Worm (Caenorhabditis elegans): ENCODE results near the gene flp-6.

flp-6 gene

DNA sequence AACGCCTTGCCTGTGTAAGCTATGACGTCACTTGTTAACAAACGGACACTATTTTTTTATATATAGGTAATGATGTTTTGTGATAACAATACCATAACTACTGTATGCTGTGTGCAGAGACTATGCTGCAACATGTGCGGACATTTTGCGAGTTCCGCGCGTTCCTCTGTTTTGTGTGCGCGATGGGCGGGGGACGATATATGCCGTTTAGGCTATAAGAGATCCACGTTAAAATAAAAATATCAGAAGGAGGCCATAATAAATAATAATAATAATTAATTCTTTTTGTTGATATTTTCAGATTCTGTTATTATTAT lies 31.8 kb upstream of the flp-6 start:
- TF ChIP-seq nhr-27 (tag; optimal IDR thresholded peaks at IDR 0.05): no peak
- no peak for TF ChIP-seq snpc-3.4 (tag; optimal IDR thresholded peaks at IDR 0.05)
- TF ChIP-seq Y53F4B.3 (GFP tag; IDR thresholded peaks at IDR 0.05): no peak
- no peak for TF ChIP-seq hrde-1 (tag; optimal IDR thresholded peaks at IDR 0.05; ENCODE audit: borderline replicate concordance)
- TF ChIP-seq egl-44 (GFP tag; IDR thresholded peaks at IDR 0.05): no peak
- no peak for TF ChIP-seq Y95B8A.8 (GFP tag; IDR thresholded peaks at IDR 0.05)
- TF ChIP-seq ets-4 (GFP tag; optimal IDR thresholded peaks at IDR 0.05): no peak
- TF ChIP-seq let-526 (GFP tag; IDR thresholded peaks at IDR 0.05): no peak
- no peak for TF ChIP-seq attf-6 (GFP tag; IDR thresholded peaks at IDR 0.05)
- no peak for TF ChIP-seq B0336.3 (GFP tag; IDR thresholded peaks at IDR 0.05)
- TF ChIP-seq nhr-120 (GFP tag; IDR thresholded peaks at IDR 0.05): no peak
- no peak for TF ChIP-seq T26A5.8 (tag; optimal IDR thresholded peaks at IDR 0.05)
- no peak for TF ChIP-seq efl-1 (GFP tag; optimal IDR thresholded peaks at IDR 0.05)
- no peak for TF ChIP-seq F57A8.1 (GFP tag; optimal IDR thresholded peaks at IDR 0.05)
- TF ChIP-seq hmg-1.2 (GFP tag; IDR thresholded peaks at IDR 0.05): no peak
- TF ChIP-seq gei-17 (GFP tag; optimal IDR thresholded peaks at IDR 0.05): no peak
- no peak for TF ChIP-seq F23B12.7 (tag; optimal IDR thresholded peaks at IDR 0.05; ENCODE audit: insufficient read depth)
- TF ChIP-seq rcor-1 (GFP tag; IDR thresholded peaks at IDR 0.05): no peak
- TF ChIP-seq nfya-1 (tag; optimal IDR thresholded peaks at IDR 0.05; ENCODE audit: borderline replicate concordance, insufficient read depth): no peak
- TF ChIP-seq attf-3 (GFP tag; conservative IDR thresholded peaks at IDR 0.05): no peak
- TF ChIP-seq madf-8 (GFP tag; conservative IDR thresholded peaks at IDR 0.05): 0 out of 2 replicates have a peak, but pooled peaks have one; percentile 3
- no peak for TF ChIP-seq egl-18 (GFP tag; IDR thresholded peaks at IDR 0.05)
- TF ChIP-seq nhr-90 (tag; optimal IDR thresholded peaks at IDR 0.05): no peak
- no peak for TF ChIP-seq ekl-4 (GFP tag; IDR thresholded peaks at IDR 0.05)
- TF ChIP-seq tbp1 (GFP tag; optimal IDR thresholded peaks at IDR 0.05): peak; percentile 57
- TF ChIP-seq him-1 (tag; optimal IDR thresholded peaks at IDR 0.05): peak; percentile 36
- TF ChIP-seq snpc-1.3 (tag; optimal IDR thresholded peaks at IDR 0.05; ENCODE audit: insufficient read depth): peak; percentile 1
- TF ChIP-seq atf-7 (tag; optimal IDR thresholded peaks at IDR 0.05): no peak
- no peak; the same call in 1 of the 2 replicates for TF ChIP-seq dox-1 (GFP tag; IDR thresholded peaks at IDR 0.05)
- TF ChIP-seq ZK185.1 (tag; optimal IDR thresholded peaks at IDR 0.05; ENCODE audit: poor library complexity, severe bottlenecking): no peak
- no peak for TF ChIP-seq die-1 (tag; optimal IDR thresholded peaks at IDR 0.05)
- TF ChIP-seq snpc-4 (GFP tag; optimal IDR thresholded peaks at IDR 0.05): peak; percentile 83
- peak; percentile 42 to 91 (median 76) for TF ChIP-seq snpc-4 (tag; optimal IDR thresholded peaks at IDR 0.05)
- TF ChIP-seq hmg-20 (GFP tag; IDR thresholded peaks at IDR 0.05): no peak
- no peak for TF ChIP-seq dpl-1 (GFP tag; optimal IDR thresholded peaks at IDR 0.05)
- peak; percentile 84 for TF ChIP-seq lsl-1 (GFP tag; optimal IDR thresholded peaks at IDR 0.05)
- no peak for TF ChIP-seq Y67H2A.10 (GFP tag; conservative IDR thresholded peaks at IDR 0.05)
- no peak for TF ChIP-seq hsf-1 (GFP tag; IDR thresholded peaks at IDR 0.05)
- no peak for TF ChIP-seq mes-4 (tag; optimal IDR thresholded peaks at IDR 0.05)
- no peak for TF ChIP-seq pha-4 (tag; optimal IDR thresholded peaks at IDR 0.05)
- no peak for TF ChIP-seq ceh-58 (GFP tag; IDR thresholded peaks at IDR 0.05)
- 0 out of 2 replicates have a peak, but pooled peaks have one; percentile 48 for TF ChIP-seq mcd-1 (GFP tag; IDR thresholded peaks at IDR 0.05)
- no peak for TF ChIP-seq fkh-3 (tag; optimal IDR thresholded peaks at IDR 0.05)
- TF ChIP-seq F52B5.7 (tag; optimal IDR thresholded peaks at IDR 0.05): no peak
- TF ChIP-seq ceh-27 (GFP tag; optimal IDR thresholded peaks at IDR 0.05): no peak
- TF ChIP-seq attf-5 (GFP tag; optimal IDR thresholded peaks at IDR 0.05): no peak
- TF ChIP-seq rpc-1 (optimal IDR thresholded peaks at IDR 0.05): no peak
- no peak for TF ChIP-seq rpc-1 (tag; optimal IDR thresholded peaks at IDR 0.05)
- no peak for TF ChIP-seq hlh-26 (GFP tag; conservative IDR thresholded peaks at IDR 0.05)
- no peak for TF ChIP-seq C17E4.6 (GFP tag; IDR thresholded peaks at IDR 0.05)
